Worm (Caenorhabditis elegans): ENCODE measurements around the gene Y50D4A.4.

Y50D4A.4 gene

ce11 chrV:1158247-1158646 lies 37.7 kb downstream of the Y50D4A.4 start (continued):
- TF ChIP-seq Y53G8AR.9 (GFP tag; conservative IDR thresholded peaks at IDR 0.05) (peak; percentile 67; the same call in 1 of the 2 replicates), F10E7.11 (tag; optimal IDR thresholded peaks at IDR 0.05) (peak; percentile 69), mxl-1 (tag; optimal IDR thresholded peaks at IDR 0.05) (no peak), lin-40 (tag; optimal IDR thresholded peaks at IDR 0.05) (peak; percentile 15), egl-18 (GFP tag; IDR thresholded peaks at IDR 0.05) (peak; percentile 63; the same call in 1 of the 2 replicates), ceh-40 (GFP tag; IDR thresholded peaks at IDR 0.05) (0 out of 2 replicates have a peak, but pooled peaks have one; percentile 39), ZK185.1 (tag; optimal IDR thresholded peaks at IDR 0.05; ENCODE audit: poor library complexity, severe bottlenecking) (no peak), aptf-2 (GFP tag; conservative IDR thresholded peaks at IDR 0.05) (no peak), rcor-1 (GFP tag; IDR thresholded peaks at IDR 0.05) (no peak), hmg-1.2 (GFP tag; IDR thresholded peaks at IDR 0.05) (peak; percentile 30; the same call in 1 of the 2 replicates), aptf-3 (GFP tag; IDR thresholded peaks at IDR 0.05) (no peak), attf-3 (GFP tag; conservative IDR thresholded peaks at IDR 0.05) (0 out of 2 replicates have a peak, but pooled peaks have one; percentile 17), Y67H2A.10 (GFP tag; conservative IDR thresholded peaks at IDR 0.05) (0 out of 2 replicates have a peak, but pooled peaks have one; percentile 59), cebp-2 (GFP tag; IDR thresholded peaks at IDR 0.05) (no peak), ztf-26 (tag; optimal IDR thresholded peaks at IDR 0.05) (peak; percentile 49), dox-1 (GFP tag; IDR thresholded peaks at IDR 0.05) (no peak), nhr-120 (GFP tag; IDR thresholded peaks at IDR 0.05) (peak; percentile 88; the same call in 1 of the 2 replicates), egrh-3 (GFP tag; IDR thresholded peaks at IDR 0.05) (no peak), tbp1 (GFP tag; optimal IDR thresholded peaks at IDR 0.05) (no peak), let-607 (tag; optimal IDR thresholded peaks at IDR 0.05) (no peak), madf-6 (GFP tag; IDR thresholded peaks at IDR 0.05) (no peak; the same call in none of the 2 replicates), F57A8.1 (GFP tag; optimal IDR thresholded peaks at IDR 0.05) (no peak), mel-28 (tag; optimal IDR thresholded peaks at IDR 0.05; ENCODE audit: borderline replicate concordance) (peak; percentile 56), zfh-2 (GFP tag; conservative IDR thresholded peaks at IDR 0.05) (no peak), F49E8.2 (tag; optimal IDR thresholded peaks at IDR 0.05; ENCODE audit: insufficient read depth) (no peak), snpc-1.1 (tag; optimal IDR thresholded peaks at IDR 0.05; ENCODE audit: insufficient read depth) (no peak), Y56A3A.18 (GFP tag; IDR thresholded peaks at IDR 0.05) (no peak), C17E4.6 (GFP tag; IDR thresholded peaks at IDR 0.05) (peak; percentile 53), ama-1 (optimal IDR thresholded peaks at IDR 0.05) (peak; percentile 55), ama-1 (GFP tag; optimal IDR thresholded peaks at IDR 0.05) (no peak), nfya-1 (tag; optimal IDR thresholded peaks at IDR 0.05; ENCODE audit: borderline replicate concordance, insufficient read depth) (no peak), ztf-22 (GFP tag; optimal IDR thresholded peaks at IDR 0.05) (no peak), let-526 (GFP tag; IDR thresholded peaks at IDR 0.05) (0 out of 2 replicates have a peak, but pooled peaks have one; percentile 9), nhr-179 (tag; optimal IDR thresholded peaks at IDR 0.05) (no peak), hrde-1 (tag; optimal IDR thresholded peaks at IDR 0.05; ENCODE audit: borderline replicate concordance) (no peak), gei-17 (GFP tag; optimal IDR thresholded peaks at IDR 0.05) (peak; percentile 41), efl-1 (GFP tag; optimal IDR thresholded peaks at IDR 0.05) (no peak)

DNA sequence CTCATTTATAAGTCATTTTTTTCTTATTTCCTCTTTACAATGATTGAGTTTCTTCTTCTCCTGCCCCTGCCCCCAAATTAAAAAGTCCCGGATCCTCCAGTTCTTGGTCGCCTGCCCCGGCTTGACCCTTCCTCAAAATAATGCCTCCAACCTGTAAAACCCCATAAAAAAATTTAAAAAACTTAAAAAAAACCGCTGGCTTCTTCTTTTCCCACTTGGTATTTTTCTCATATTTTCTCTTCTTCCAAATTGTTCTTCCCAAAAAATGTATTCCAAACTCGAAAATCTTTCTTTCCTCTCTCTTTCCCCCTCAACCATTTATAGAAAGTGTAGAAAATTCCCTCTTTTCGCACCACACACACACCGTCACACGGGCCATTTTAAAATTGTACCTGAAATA lies 38.5 kb downstream of the Y50D4A.4 start:
- peak; percentile 7 for TF ChIP-seq snpc-3.4 (tag; optimal IDR thresholded peaks at IDR 0.05)
- 0 out of 2 replicates have a peak, but pooled peaks have one; percentile 15 for TF ChIP-seq mcd-1 (GFP tag; IDR thresholded peaks at IDR 0.05)
- no peak for TF ChIP-seq tbp1 (GFP tag; optimal IDR thresholded peaks at IDR 0.05)
- TF ChIP-seq lsl-1 (GFP tag; optimal IDR thresholded peaks at IDR 0.05): no peak
- TF ChIP-seq atf-7 (tag; optimal IDR thresholded peaks at IDR 0.05): peak; percentile 34
- 0 out of 2 replicates have a peak, but pooled peaks have one; percentile 26 for TF ChIP-seq madf-3 (GFP tag; IDR thresholded peaks at IDR 0.05)
- TF ChIP-seq F39B2.1 (GFP tag; IDR thresholded peaks at IDR 0.05): 0 out of 2 replicates have a peak, but pooled peaks have one; percentile 20
- TF ChIP-seq madf-6 (GFP tag; IDR thresholded peaks at IDR 0.05): no peak
- TF ChIP-seq athp-1 (tag; optimal IDR thresholded peaks at IDR 0.05): peak; percentile 28
- TF ChIP-seq xnd-1 (tag; optimal IDR thresholded peaks at IDR 0.05): peak; percentile 0
- no peak for TF ChIP-seq ztf-6 (GFP tag; IDR thresholded peaks at IDR 0.05)
- peak; percentile 43 for TF ChIP-seq repo-1 (tag; optimal IDR thresholded peaks at IDR 0.05)
- no peak for TF ChIP-seq mxl-1 (tag; optimal IDR thresholded peaks at IDR 0.05)
- TF ChIP-seq Y53G8AR.9 (GFP tag; conservative IDR thresholded peaks at IDR 0.05): peak; percentile 43; the same call in 1 of the 2 replicates
- TF ChIP-seq ceh-100 (GFP tag; IDR thresholded peaks at IDR 0.05): 0 out of 2 replicates have a peak, but pooled peaks have one; percentile 11

All from whole organism, young adult.